Fruit fly (Drosophila melanogaster): Measurements from ENCODE around the gene CG5478.

DNA sequence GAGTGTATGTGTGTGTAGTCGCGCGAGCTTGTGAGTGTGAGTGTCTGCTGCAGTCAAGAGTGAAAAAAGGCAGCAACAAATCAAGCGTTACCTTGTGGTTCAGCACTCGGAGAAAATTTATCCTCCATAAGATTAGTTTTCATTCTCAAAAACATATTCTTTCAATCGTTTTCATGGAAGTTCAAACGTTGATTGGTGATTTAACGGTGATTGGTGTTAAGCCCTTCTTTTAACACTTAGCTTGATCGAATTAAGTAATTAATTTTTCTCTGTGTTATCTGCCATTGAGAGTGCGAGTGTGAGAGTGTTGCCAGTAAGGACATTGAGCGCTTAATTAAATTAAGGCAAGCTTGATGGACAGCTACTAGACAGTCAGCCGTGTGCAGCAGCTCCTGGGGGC lies 33.9 kb downstream of the CG5478 start:
- TF ChIP-seq EcR (GFP tag; optimal IDR thresholded peaks at IDR 0.05) = no peak
- no peak for TF ChIP-seq psq (optimal IDR thresholded peaks at IDR 0.05)
- no peak for TF ChIP-seq pan (optimal IDR thresholded peaks at IDR 0.05)
- no peak for TF ChIP-seq usp (GFP tag; optimal IDR thresholded peaks at IDR 0.05)
- no peak for TF ChIP-seq CG8478 (optimal IDR thresholded peaks at IDR 0.05)
